Worm (Caenorhabditis elegans): ENCODE measurements around the gene C36B7.5.

- TF ChIP-seq mdl-1 (tag; optimal IDR thresholded peaks at IDR 0.05) (no peak), efl-1 (optimal IDR thresholded peaks at IDR 0.05) (no peak), efl-1 (GFP tag; optimal IDR thresholded peaks at IDR 0.05 in 1 of 2) (no peak), unc-130 (tag; optimal IDR thresholded peaks at IDR 0.05) (no peak), ama-1 (optimal IDR thresholded peaks at IDR 0.05) (no peak), aly-2 (tag; optimal IDR thresholded peaks at IDR 0.05) (no peak)
Measured at ce11 chrX:7126348-7126747, 30.1 kb upstream of the C36B7.5 start, which contains the start of gene ist-1.

Measured in whole organism, L1 larva.